Worm (Caenorhabditis elegans) whole organism, L1 larva: ENCODE results near the gene str-3.

Experiments
- ceh-63 ChIP-seq: fragments of 200-800 bp; sonication (Bioruptor generic); optimal IDR thresholded peaks from 2 replicates; lab custom pipeline; 2018; ENCODE audit warnings: mild to moderate bottlenecking, missing genetic modification characterization, missing compliant biosample characterization
- ceh-82 ChIP-seq, 3 experiments: fragments of 150-350 bp in 1 of 3; sonication (generic microtip) in 2 of 3; optimal IDR thresholded peaks; 2 replicates each; lab custom pipeline; 2014 to 2017; ENCODE audit warnings: missing biosample characterization in 3 of 3, missing genetic modification characterization in 3 of 3
- ces-1 ChIP-seq: fragments of 150-350 bp; optimal IDR thresholded peaks from 2 replicates; lab custom pipeline; 2014; ENCODE audit warnings: missing biosample characterization, missing genetic modification reagents, missing genetic modification characterization
- dpl-1 ChIP-seq, 3 experiments: fragments of 150-350 bp in 2 of 3; sonication (generic microtip) in 1 of 3; optimal IDR thresholded peaks; 2 replicates each; lab custom pipeline; 2014 to 2017; ENCODE audit warnings: missing biosample characterization in 3 of 3, missing genetic modification characterization in 3 of 3, missing genetic modification reagents in 3 of 3
- egl-13 ChIP-seq: sonication (generic microtip); optimal IDR thresholded peaks from 2 replicates; lab custom pipeline; 2016; ENCODE audit warnings: missing genotype, missing genetic modification reagents, missing genetic modification characterization, missing compliant biosample characterization
- elt-2 ChIP-seq: sonication (generic microtip); optimal IDR thresholded peaks from 2 replicates; lab custom pipeline; 2016; ENCODE audit warnings: missing genetic modification characterization, mild to moderate bottlenecking, inconsistent platforms, missing compliant biosample characterization, missing genetic modification reagents
- elt-3 ChIP-seq, 6 experiments: fragments of 150-350 bp in 1 of 6; sonication (generic microtip); optimal IDR thresholded peaks; 2 replicates each; lab custom pipeline; 2017 to 2018; ENCODE audit warnings: missing biosample characterization in 6 of 6, missing genetic modification characterization in 6 of 6, inconsistent platforms in 1 of 6
- fos-1 ChIP-seq: fragments of 150-350 bp; optimal IDR thresholded peaks from 2 replicates; lab custom pipeline; 2014; ENCODE audit warnings: missing biosample characterization, missing genetic modification characterization
- lin-15B ChIP-seq: fragments of 150-350 bp; sonication (generic microtip); optimal IDR thresholded peaks from 3 replicates; lab custom pipeline; 2014; ENCODE audit warnings: missing biosample characterization, missing genetic modification characterization
- nhr-76 ChIP-seq: sonication (generic microtip); optimal IDR thresholded peaks from 2 replicates; lab custom pipeline; 2017; ENCODE audit warnings: missing biosample characterization, missing genetic modification characterization
- nhr-90 ChIP-seq: sonication (generic microtip); optimal IDR thresholded peaks from 2 replicates; lab custom pipeline; 2016; ENCODE audit warnings: mild to moderate bottlenecking, missing genetic modification characterization, missing compliant biosample characterization; ENCODE audit not compliant: poor library complexity
- pag-3 ChIP-seq: sonication (generic microtip); optimal IDR thresholded peaks from 2 replicates; lab custom pipeline; 2017; ENCODE audit warnings: missing genetic modification characterization, mild to moderate bottlenecking, missing compliant biosample characterization, antibody characterized with exemption, borderline replicate concordance; ENCODE audit not compliant: insufficient read depth
- unc-62 ChIP-seq: fragments of 150-350 bp; optimal IDR thresholded peaks from 2 replicates; lab custom pipeline; 2014; ENCODE audit warnings: missing biosample characterization, missing genetic modification reagents, missing genetic modification characterization

DNA sequence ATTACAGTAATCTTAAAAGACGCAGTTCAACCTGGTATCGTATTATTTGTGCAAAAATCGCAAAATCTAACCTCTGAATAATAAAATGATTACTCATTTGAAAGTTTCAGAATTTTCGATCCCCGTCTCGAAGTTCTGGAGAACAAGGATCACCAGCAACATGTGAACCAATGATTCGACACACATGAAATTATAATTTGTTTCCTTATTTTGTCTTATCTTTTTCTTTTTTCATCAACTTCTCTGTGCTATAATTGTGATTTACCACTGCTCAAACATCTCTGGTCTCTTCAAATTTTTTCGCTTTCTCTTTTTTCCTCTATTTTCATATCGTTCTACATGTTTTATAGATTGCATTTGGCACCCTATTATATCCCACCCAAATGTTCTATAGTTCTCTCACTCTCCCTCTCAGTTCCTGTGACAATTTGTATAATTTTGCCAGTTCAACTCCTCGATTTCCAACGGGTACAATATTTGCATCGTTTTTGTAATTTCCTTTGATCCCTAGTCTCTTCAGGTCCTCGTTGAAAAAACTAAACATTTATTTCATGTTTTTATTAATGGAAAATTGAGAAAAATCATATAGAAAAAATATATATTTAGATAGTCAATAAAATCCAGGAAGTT is 37.1 kb downstream of the str-3 start:
- TF ChIP-seq ceh-82 (tag; optimal IDR thresholded peaks at IDR 0.05; lab: Kevin White, UChicago) (no peak), lin-15B (no peak), unc-62 (GFP tag; lab: Kevin White, UChicago) (no peak), pag-3 (no peak), egl-13 (no peak), nhr-76 (no peak), fos-1 (tag; lab: Kevin White, UChicago) (no peak), elt-3 (tag; optimal IDR thresholded peaks at IDR 0.05; lab: Kevin White, UChicago) (no peak), elt-2 (tag; lab: Kevin White, UChicago) (no peak), dpl-1 (GFP tag; optimal IDR thresholded peaks at IDR 0.05; lab: Kevin White, UChicago) (no peak), nhr-90 (tag; lab: Kevin White, UChicago) (no peak), ceh-63 (no peak), ces-1 (GFP tag; lab: Kevin White, UChicago) (no peak)
